Worm (Caenorhabditis elegans) whole organism, L4 larva: Measurements from ENCODE around the gene sun-1.

Source experiments
- D1046.2 ChIP-seq: fragments of 200-800 bp; sonication (Bioruptor generic); IDR thresholded peaks from 2 replicates; pipeline ENCODE4 v1.3.6; 2022; ENCODE audit warnings: missing genetic modification characterization, missing compliant biosample characterization
- F49E8.2 ChIP-seq: sonication (generic microtip); optimal IDR thresholded peaks from 2 replicates; lab custom pipeline; 2016; ENCODE audit warnings: missing compliant biosample characterization, mild to moderate bottlenecking, missing genetic modification characterization, borderline replicate concordance

- TF ChIP-seq F49E8.2 (tag; lab: Kevin White, UChicago) (no peak), D1046.2 (GFP tag; lab: Robert Waterston, UW) (no peak)
Observed at ce11 chrV:13176814-13177213, 16.5 kb downstream of the sun-1 start.
